Fruit fly (Drosophila melanogaster): ENCODE results near the gene upd1.

upd1 gene

dm6 chrX:18303580-18304305 lies 5.3 kb downstream of the upd1 start:
- no peak for TF ChIP-seq psq (optimal IDR thresholded peaks at IDR 0.05)
- no peak for TF ChIP-seq insv (optimal IDR thresholded peaks at IDR 0.05)
- no peak for TF ChIP-seq Myc (optimal IDR thresholded peaks at IDR 0.05)
- no peak for TF ChIP-seq h (optimal IDR thresholded peaks at IDR 0.05)
- TF ChIP-seq Sin3A (optimal IDR thresholded peaks at IDR 0.05) = no peak
- no peak for TF ChIP-seq ttk (optimal IDR thresholded peaks at IDR 0.05)

- TF ChIP-seq h (optimal IDR thresholded peaks at IDR 0.05) = no peak
- no peak for TF ChIP-seq ttk (optimal IDR thresholded peaks at IDR 0.05)
- no peak for TF ChIP-seq Myc (optimal IDR thresholded peaks at IDR 0.05)
- TF ChIP-seq insv (optimal IDR thresholded peaks at IDR 0.05) = no peak
Observed at dm6 chrX:18300775-18301316, 8.2 kb downstream of the upd1 start.

DNA sequence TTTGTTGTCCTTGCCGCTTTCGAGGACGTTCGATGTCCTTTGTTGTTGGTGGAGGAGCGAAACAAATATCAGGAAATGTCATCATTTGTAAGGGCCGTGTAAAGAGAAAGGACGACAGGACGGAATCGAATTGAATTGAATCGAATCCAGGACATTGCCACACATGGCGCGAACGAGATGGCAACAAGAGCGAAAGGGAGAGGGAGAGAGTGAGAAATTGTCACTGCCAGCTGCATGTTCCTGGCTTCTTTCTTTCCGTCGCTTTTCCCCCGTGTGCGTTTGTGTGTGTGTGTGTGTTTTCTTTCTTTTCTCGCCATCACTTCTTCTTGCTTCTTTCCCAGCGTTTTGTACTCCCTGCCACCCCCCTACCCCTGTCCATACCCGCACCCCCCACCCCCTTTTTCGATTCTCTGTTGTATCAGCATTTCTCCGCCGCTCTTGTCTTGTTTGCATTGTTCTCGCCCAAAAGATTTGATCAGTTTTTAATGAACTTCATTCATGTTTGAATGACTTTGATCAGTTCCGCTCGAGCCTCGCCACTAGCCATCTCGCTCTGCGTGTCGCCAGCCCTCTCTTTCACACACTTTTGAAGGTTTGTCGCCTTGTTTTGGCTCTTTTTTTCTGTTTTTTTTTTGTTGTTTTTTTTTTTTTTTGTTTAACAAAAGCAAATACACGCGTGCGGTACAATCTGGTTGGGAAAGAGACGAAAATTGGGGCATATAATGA lies 11.0 kb downstream of the upd1 start:
- TF ChIP-seq Myc (optimal IDR thresholded peaks at IDR 0.05) = no peak
- TF ChIP-seq h (optimal IDR thresholded peaks at IDR 0.05) = no peak
- no peak for TF ChIP-seq insv (optimal IDR thresholded peaks at IDR 0.05)
- no peak for TF ChIP-seq ttk (optimal IDR thresholded peaks at IDR 0.05)
- no peak for TF ChIP-seq psq (optimal IDR thresholded peaks at IDR 0.05)
- TF ChIP-seq Sin3A (optimal IDR thresholded peaks at IDR 0.05) = no peak

DNA sequence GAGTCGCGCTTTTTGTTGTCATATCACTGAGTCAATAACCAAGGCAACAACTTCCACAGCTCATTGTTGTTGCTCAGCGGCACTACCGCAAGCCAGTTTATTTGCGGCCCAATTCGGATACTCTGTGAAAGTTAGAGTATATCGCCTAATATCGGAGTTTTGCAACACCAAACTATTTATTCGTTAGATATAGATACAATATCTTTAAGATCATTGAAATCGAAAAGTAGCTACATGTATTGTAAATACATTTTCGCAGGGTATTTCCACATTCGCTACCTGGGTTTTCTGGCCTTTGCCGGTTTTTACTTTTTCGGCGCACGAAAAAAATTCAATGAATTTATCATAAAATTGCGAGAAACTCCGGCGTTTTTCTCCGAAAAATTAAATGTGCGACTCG lies 15.1 kb downstream of the upd1 start:
- TF ChIP-seq insv (optimal IDR thresholded peaks at IDR 0.05) (no peak), Sin3A (optimal IDR thresholded peaks at IDR 0.05) (no peak), Myc (optimal IDR thresholded peaks at IDR 0.05) (no peak), ttk (optimal IDR thresholded peaks at IDR 0.05) (no peak), psq (optimal IDR thresholded peaks at IDR 0.05) (no peak), h (optimal IDR thresholded peaks at IDR 0.05) (no peak)

DNA sequence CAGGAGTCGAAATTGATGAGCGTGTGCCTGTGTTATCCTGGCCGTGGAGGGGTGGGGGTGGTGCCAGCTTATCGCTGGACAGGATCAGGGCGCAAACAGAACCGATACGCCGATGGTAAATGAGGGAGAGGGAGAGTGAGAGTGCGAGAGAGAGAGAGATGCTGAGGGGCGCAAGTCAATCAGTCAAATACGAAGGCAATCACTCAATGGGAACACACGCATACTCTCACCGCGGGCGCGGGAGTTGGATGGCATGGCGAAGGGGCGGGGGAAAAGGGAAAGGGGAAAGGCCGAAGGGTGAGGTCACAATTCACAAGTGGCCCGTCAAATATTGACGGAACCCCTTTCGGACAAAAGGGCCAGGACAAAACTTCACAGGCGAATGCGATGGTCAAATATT lies 20.4 kb downstream of the upd1 start:
- TF ChIP-seq insv (optimal IDR thresholded peaks at IDR 0.05) (no peak), h (optimal IDR thresholded peaks at IDR 0.05) (no peak), Sin3A (optimal IDR thresholded peaks at IDR 0.05) (no peak), ttk (optimal IDR thresholded peaks at IDR 0.05) (no peak), Myc (optimal IDR thresholded peaks at IDR 0.05) (no peak), psq (optimal IDR thresholded peaks at IDR 0.05) (no peak)

- TF ChIP-seq h (optimal IDR thresholded peaks at IDR 0.05) = no peak
- no peak for TF ChIP-seq insv (optimal IDR thresholded peaks at IDR 0.05)
- TF ChIP-seq Sin3A (optimal IDR thresholded peaks at IDR 0.05) = no peak
- TF ChIP-seq psq (optimal IDR thresholded peaks at IDR 0.05) = no peak
- no peak for TF ChIP-seq Myc (optimal IDR thresholded peaks at IDR 0.05)
- TF ChIP-seq ttk (optimal IDR thresholded peaks at IDR 0.05) = no peak
Observed at dm6 chrX:18287587-18287986, 21.5 kb downstream of the upd1 start.

- no peak for TF ChIP-seq ttk (optimal IDR thresholded peaks at IDR 0.05)
- TF ChIP-seq h (optimal IDR thresholded peaks at IDR 0.05) = no peak
Observed at dm6 chrX:18285215-18285614, 23.9 kb downstream of the upd1 start.

DNA sequence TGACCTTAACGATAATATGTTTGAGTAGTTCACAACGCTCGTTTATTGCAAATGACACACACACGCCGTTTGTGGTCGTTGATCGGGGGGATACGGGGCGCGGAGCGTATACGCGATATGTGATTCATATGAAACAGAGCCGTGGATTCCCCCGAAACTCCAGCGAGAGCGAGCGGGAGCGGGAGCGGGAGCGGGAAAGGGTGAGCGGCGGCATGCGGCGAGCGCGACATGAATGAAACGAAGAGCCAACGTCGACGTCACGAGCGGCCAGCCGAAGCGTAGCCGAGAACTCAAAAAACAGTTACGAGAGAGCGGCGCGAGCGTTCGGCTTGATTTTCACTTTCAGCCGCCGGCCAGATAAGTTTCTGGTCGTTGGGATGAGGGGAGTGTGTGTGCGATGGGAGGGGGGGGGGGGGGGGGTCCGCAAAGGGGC lies 26.7 kb downstream of the upd1 start:
- TF ChIP-seq ttk (optimal IDR thresholded peaks at IDR 0.05) (no peak), psq (optimal IDR thresholded peaks at IDR 0.05) (no peak), h (optimal IDR thresholded peaks at IDR 0.05) (no peak), Myc (optimal IDR thresholded peaks at IDR 0.05) (no peak), insv (optimal IDR thresholded peaks at IDR 0.05) (no peak)

DNA sequence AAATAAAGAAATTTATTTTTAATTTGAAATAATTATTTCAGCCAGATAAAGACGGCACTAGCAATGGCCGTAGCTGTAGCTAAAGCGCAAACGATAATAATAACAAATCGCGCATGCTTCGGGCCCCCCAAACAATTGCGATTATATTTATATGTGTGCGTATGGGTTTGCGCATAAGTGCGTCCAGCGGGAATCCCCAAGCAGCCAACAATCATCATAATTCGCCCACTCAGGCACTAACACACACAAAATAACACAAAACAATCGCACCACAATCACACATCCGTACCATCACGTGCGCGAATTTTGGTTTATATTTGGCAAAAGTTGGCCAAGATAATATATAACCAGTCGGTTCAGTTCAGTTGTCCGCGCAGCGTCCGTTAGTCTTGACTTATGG lies 30.4 kb downstream of the upd1 start:
- TF ChIP-seq psq (optimal IDR thresholded peaks at IDR 0.05) = no peak
- TF ChIP-seq ttk (optimal IDR thresholded peaks at IDR 0.05) = no peak
- TF ChIP-seq insv (optimal IDR thresholded peaks at IDR 0.05) = no peak
- no peak for TF ChIP-seq h (optimal IDR thresholded peaks at IDR 0.05)
- no peak for TF ChIP-seq Sin3A (optimal IDR thresholded peaks at IDR 0.05)
- no peak for TF ChIP-seq Myc (optimal IDR thresholded peaks at IDR 0.05)

dm6 chrX:18276485-18277321 lies 32.4 kb downstream of the upd1 start, which contains the start of gene upd3:
Gene upd3, plus strand, starts transcription at chrX:18277233.
- TF ChIP-seq h (optimal IDR thresholded peaks at IDR 0.05) (no peak), Myc (optimal IDR thresholded peaks at IDR 0.05) (no peak), psq (optimal IDR thresholded peaks at IDR 0.05) (no peak), insv (optimal IDR thresholded peaks at IDR 0.05) (no peak), Sin3A (optimal IDR thresholded peaks at IDR 0.05) (no peak), ttk (optimal IDR thresholded peaks at IDR 0.05) (no peak)

DNA sequence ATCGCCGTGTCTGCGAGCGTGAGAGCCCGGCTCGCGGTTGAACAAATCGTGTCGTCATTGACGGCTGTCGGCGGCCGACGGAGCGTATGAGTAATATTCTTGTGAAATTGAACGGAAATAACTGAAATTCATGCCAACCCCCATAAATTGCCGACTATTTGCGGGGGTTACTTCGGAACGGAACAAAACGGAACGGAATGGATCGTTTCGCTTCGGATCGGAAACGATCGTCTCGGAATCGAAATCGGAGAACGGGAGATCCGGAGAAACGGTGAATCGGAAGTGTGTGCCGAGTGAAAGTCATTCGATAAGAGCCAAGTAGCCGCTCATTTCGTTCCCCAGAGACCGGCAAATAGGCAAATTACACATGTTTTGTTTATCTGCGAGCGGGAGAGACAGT lies 33.2 kb downstream of the upd1 start:
- no peak for TF ChIP-seq psq (optimal IDR thresholded peaks at IDR 0.05)
